Worm (Caenorhabditis elegans) whole organism, young adult: ENCODE measurements around the gene Y17G9A.2.

Experiments used
- B0019.2 ChIP-seq: fragments of 200-800 bp; sonication (Bioruptor generic); conservative IDR thresholded peaks from 2 replicates; pipeline ENCODE4 v1.3.6; 2022; ENCODE audit warnings: missing genetic modification reagents, missing genetic modification characterization, missing compliant biosample characterization
- B0261.1 ChIP-seq: sonication (generic microtip); optimal IDR thresholded peaks from 2 replicates; lab custom pipeline; 2016; ENCODE audit warnings: mild to moderate bottlenecking, missing genetic modification characterization, moderate library complexity, missing compliant biosample characterization
- C17E4.6 ChIP-seq: fragments of 200-800 bp; sonication (Bioruptor generic); IDR thresholded peaks from 2 replicates; pipeline ENCODE4 v1.3.6; 2022; ENCODE audit warnings: missing genetic modification reagents, missing genetic modification characterization, missing compliant biosample characterization
- D2030.7 ChIP-seq: fragments of 200-800 bp; sonication (Bioruptor generic); IDR thresholded peaks from 2 replicates; pipeline ENCODE4 v1.3.6; 2022; ENCODE audit warnings: missing genetic modification reagents, missing genetic modification characterization, missing compliant biosample characterization
- F23B12.7 ChIP-seq: sonication (generic microtip); optimal IDR thresholded peaks from 2 replicates; lab custom pipeline; 2017; ENCODE audit warnings: missing genetic modification characterization, mild to moderate bottlenecking, missing compliant biosample characterization, antibody characterized with exemption, moderate library complexity; ENCODE audit not compliant: insufficient read depth
- F33H1.4 ChIP-seq: fragments of 200-800 bp; sonication (Bioruptor generic); IDR thresholded peaks from 2 replicates; pipeline ENCODE4 v1.3.6; 2022; ENCODE audit warnings: missing genetic modification reagents, missing genetic modification characterization, missing compliant biosample characterization
- F49E8.2 ChIP-seq: sonication (generic microtip); optimal IDR thresholded peaks from 3 replicates; lab custom pipeline; 2017; ENCODE audit warnings: missing genetic modification characterization, mild to moderate bottlenecking, missing compliant biosample characterization, antibody characterized with exemption, moderate library complexity; ENCODE audit not compliant: insufficient read depth
- F55B11.4 ChIP-seq: sonication (generic microtip); optimal IDR thresholded peaks from 2 replicates; lab custom pipeline; 2016; ENCODE audit warnings: missing compliant biosample characterization, missing genetic modification characterization, borderline replicate concordance; ENCODE audit not compliant: insufficient read depth
- F57A8.1 ChIP-seq: fragments of 200-800 bp; sonication (Bioruptor generic); optimal IDR thresholded peaks from 2 replicates; lab custom pipeline; 2018; ENCODE audit warnings: mild to moderate bottlenecking, missing genetic modification characterization, moderate library complexity, missing compliant biosample characterization
- K11D2.4 ChIP-seq: fragments of 200-800 bp; sonication (Bioruptor generic); IDR thresholded peaks from 2 replicates; pipeline ENCODE4 v1.3.6; 2022; ENCODE audit warnings: missing genetic modification reagents, missing genetic modification characterization, missing compliant biosample characterization
- T26A5.8 ChIP-seq: sonication (generic microtip); optimal IDR thresholded peaks from 2 replicates; lab custom pipeline; 2016; ENCODE audit warnings: missing genetic modification characterization, missing compliant biosample characterization
- Y53F4B.3 ChIP-seq: fragments of 200-800 bp; sonication (Bioruptor generic); IDR thresholded peaks from 2 replicates; pipeline ENCODE4 v1.3.6; 2022; ENCODE audit warnings: missing genetic modification reagents, missing genetic modification characterization, missing compliant biosample characterization
- Y53G8AR.9 ChIP-seq: fragments of 200-800 bp; sonication (Bioruptor generic); conservative IDR thresholded peaks from 2 replicates; pipeline ENCODE4 v1.3.6; 2022; ENCODE audit warnings: missing genetic modification reagents, missing genetic modification characterization, missing compliant biosample characterization
- Y56A3A.18 ChIP-seq: fragments of 200-800 bp; sonication (Bioruptor generic); IDR thresholded peaks from 2 replicates; pipeline ENCODE4 v1.3.6; 2022; ENCODE audit warnings: missing genetic modification reagents, missing genetic modification characterization, missing compliant biosample characterization
- Y67H2A.10 ChIP-seq: fragments of 200-800 bp; sonication (Bioruptor generic); conservative IDR thresholded peaks from 2 replicates; pipeline ENCODE4 v1.3.6; 2022; ENCODE audit warnings: missing genetic modification reagents, missing genetic modification characterization, missing compliant biosample characterization
- ama-1 ChIP-seq, 3 experiments: fragments of 150-350 bp in 1 of 3; sonication (generic microtip) in 2 of 3; optimal IDR thresholded peaks; 2 replicates each; lab custom pipeline; 2014 to 2018; ENCODE audit warnings: missing biosample characterization in 2 of 3, missing genetic modification characterization in 2 of 3, missing genetic modification reagents in 2 of 3
- atf-7 ChIP-seq: sonication (generic microtip); optimal IDR thresholded peaks from 2 replicates; lab custom pipeline; 2017; ENCODE audit warnings: mild to moderate bottlenecking, missing genetic modification characterization, missing compliant biosample characterization
- athp-1 ChIP-seq: sonication (generic microtip); optimal IDR thresholded peaks from 2 replicates; lab custom pipeline; 2017; ENCODE audit warnings: mild to moderate bottlenecking, missing genetic modification characterization, missing compliant biosample characterization
- attf-6 ChIP-seq: fragments of 200-800 bp; sonication (Bioruptor generic); IDR thresholded peaks from 2 replicates; pipeline ENCODE4 v1.3.6; 2022; ENCODE audit warnings: missing genetic modification reagents, missing genetic modification characterization, missing compliant biosample characterization
- ceh-100 ChIP-seq: fragments of 200-800 bp; sonication (Bioruptor generic); IDR thresholded peaks from 2 replicates; pipeline ENCODE4 v1.3.6; 2022; ENCODE audit warnings: missing genetic modification reagents, missing genetic modification characterization, missing compliant biosample characterization
- ceh-27 ChIP-seq: fragments of 200-800 bp; sonication (Bioruptor generic); optimal IDR thresholded peaks from 2 replicates; lab custom pipeline; 2018; ENCODE audit warnings: mild to moderate bottlenecking, missing genetic modification characterization, moderate library complexity, missing compliant biosample characterization
- ceh-40 ChIP-seq: fragments of 200-800 bp; sonication (Bioruptor generic); IDR thresholded peaks from 2 replicates; pipeline ENCODE4 v1.3.6; 2022; ENCODE audit warnings: missing genetic modification characterization, missing compliant biosample characterization
- ceh-91 ChIP-seq: fragments of 200-800 bp; sonication (Bioruptor generic); IDR thresholded peaks from 2 replicates; pipeline ENCODE4 v1.3.6; 2022; ENCODE audit warnings: missing genetic modification reagents, missing genetic modification characterization, missing compliant biosample characterization
- chd-7 ChIP-seq: sonication (generic microtip); optimal IDR thresholded peaks from 2 replicates; lab custom pipeline; 2016; ENCODE audit warnings: mild to moderate bottlenecking, missing genetic modification characterization, moderate library complexity, missing compliant biosample characterization
- dpl-1 ChIP-seq: fragments of 150-350 bp; optimal IDR thresholded peaks from 2 replicates; lab custom pipeline; 2014; ENCODE audit warnings: missing biosample characterization, missing genetic modification reagents, missing genetic modification characterization
- efl-1 ChIP-seq: fragments of 150-350 bp; optimal IDR thresholded peaks from 2 replicates; lab custom pipeline; 2014; ENCODE audit warnings: missing biosample characterization, missing genetic modification reagents, missing genetic modification characterization
- egl-44 ChIP-seq: fragments of 200-800 bp; sonication (Bioruptor generic); IDR thresholded peaks from 2 replicates; pipeline ENCODE4 v1.3.6; 2022; ENCODE audit warnings: missing genetic modification reagents, missing genetic modification characterization, missing compliant biosample characterization
- ekl-4 ChIP-seq: fragments of 200-800 bp; sonication (Bioruptor generic); IDR thresholded peaks from 2 replicates; pipeline ENCODE4 v1.3.6; 2022; ENCODE audit warnings: missing genetic modification reagents, missing genetic modification characterization, missing compliant biosample characterization
- ets-4 ChIP-seq: fragments of 200-800 bp; sonication (Bioruptor generic); optimal IDR thresholded peaks from 2 replicates; lab custom pipeline; 2018; ENCODE audit warnings: mild to moderate bottlenecking, missing genetic modification characterization, missing compliant biosample characterization
- hlh-26 ChIP-seq: fragments of 200-800 bp; sonication (Bioruptor generic); conservative IDR thresholded peaks from 2 replicates; pipeline ENCODE4 v1.3.6; 2022; ENCODE audit warnings: missing genetic modification reagents, missing genetic modification characterization, missing compliant biosample characterization
- hmg-1.2 ChIP-seq: fragments of 200-800 bp; sonication (Bioruptor generic); IDR thresholded peaks from 2 replicates; pipeline ENCODE4 v1.3.6; 2022; ENCODE audit warnings: missing genetic modification reagents, missing genetic modification characterization, missing compliant biosample characterization
- let-526 ChIP-seq: fragments of 200-800 bp; sonication (Bioruptor generic); IDR thresholded peaks from 2 replicates; pipeline ENCODE4 v1.3.6; 2022; ENCODE audit warnings: missing genetic modification reagents, missing genetic modification characterization, missing compliant biosample characterization
- lin-26 ChIP-seq: fragments of 200-800 bp; sonication (Bioruptor generic); IDR thresholded peaks from 2 replicates; pipeline ENCODE4 v1.3.6; 2022; ENCODE audit warnings: missing genetic modification reagents, missing genetic modification characterization, missing compliant biosample characterization
- lin-54 ChIP-seq: fragments of 200-800 bp; sonication (Bioruptor generic); optimal IDR thresholded peaks from 2 replicates; lab custom pipeline; 2018; ENCODE audit warnings: mild to moderate bottlenecking, missing genetic modification characterization, missing compliant biosample characterization
- madf-10 ChIP-seq: sonication (generic microtip); optimal IDR thresholded peaks from 2 replicates; lab custom pipeline; 2016; ENCODE audit warnings: mild to moderate bottlenecking, missing genetic modification characterization, missing compliant biosample characterization
- nfya-1 ChIP-seq: sonication (generic microtip); optimal IDR thresholded peaks from 2 replicates; lab custom pipeline; 2017; ENCODE audit warnings: antibody characterized with exemption, missing compliant biosample characterization, missing genetic modification characterization, borderline replicate concordance; ENCODE audit not compliant: insufficient read depth
- rec-8 ChIP-seq, 2 experiments: sonication (generic microtip); optimal IDR thresholded peaks; 2 replicates each; lab custom pipeline; 2016; ENCODE audit warnings: mild to moderate bottlenecking in 2 of 2, missing genetic modification characterization in 2 of 2, missing genetic modification reagents in 2 of 2, missing genotype in 2 of 2, missing biosample characterization in 1 of 2, missing compliant biosample characterization in 1 of 2, moderate library complexity in 1 of 2
- repo-1 ChIP-seq: sonication (generic microtip); optimal IDR thresholded peaks from 2 replicates; lab custom pipeline; 2017; ENCODE audit warnings: mild to moderate bottlenecking, missing genetic modification characterization, missing compliant biosample characterization
- snpc-1.1 ChIP-seq: sonication (generic microtip); optimal IDR thresholded peaks from 2 replicates; lab custom pipeline; 2017; ENCODE audit warnings: missing genetic modification characterization, mild to moderate bottlenecking, missing compliant biosample characterization, antibody characterized with exemption, moderate library complexity, missing genotype, missing genetic modification reagents; ENCODE audit not compliant: insufficient read depth
- snpc-3.4 ChIP-seq: sonication (generic microtip); optimal IDR thresholded peaks from 2 replicates; lab custom pipeline; 2017; ENCODE audit warnings: missing genetic modification characterization, mild to moderate bottlenecking, missing compliant biosample characterization, antibody characterized with exemption, moderate library complexity, missing genotype, missing genetic modification reagents
- snpc-4 ChIP-seq, 5 experiments: fragments of 150-350 bp in 1 of 5; sonication (generic microtip) in 4 of 5; optimal IDR thresholded peaks; 2 replicates each; lab custom pipeline; 2014 to 2018; ENCODE audit warnings: missing genetic modification characterization in 5 of 5, missing biosample characterization in 3 of 5, antibody characterized with exemption in 2 of 5, mild to moderate bottlenecking in 2 of 5, missing compliant biosample characterization in 2 of 5, missing genotype in 2 of 5, moderate library complexity in 2 of 5, missing genetic modification reagents in 1 of 5
- sptf-2 ChIP-seq: fragments of 200-800 bp; sonication (Bioruptor generic); optimal IDR thresholded peaks from 2 replicates; lab custom pipeline; 2018; ENCODE audit warnings: mild to moderate bottlenecking, missing genetic modification characterization, missing compliant biosample characterization
- tbp1 ChIP-seq: fragments of 200-800 bp; sonication (Bioruptor generic); optimal IDR thresholded peaks from 2 replicates; lab custom pipeline; 2018; ENCODE audit warnings: mild to moderate bottlenecking, missing genetic modification characterization, missing compliant biosample characterization
- tbx-9 ChIP-seq: sonication (generic microtip); optimal IDR thresholded peaks from 2 replicates; lab custom pipeline; 2016; ENCODE audit warnings: borderline replicate concordance, missing genetic modification characterization, inconsistent platforms, missing compliant biosample characterization
- tlf-1 ChIP-seq: fragments of 200-800 bp; sonication (Bioruptor generic); optimal IDR thresholded peaks from 2 replicates; lab custom pipeline; 2018; ENCODE audit warnings: mild to moderate bottlenecking, missing genetic modification characterization, missing compliant biosample characterization
- xnd-1 ChIP-seq: sonication (generic microtip); optimal IDR thresholded peaks from 2 replicates; lab custom pipeline; 2016; ENCODE audit warnings: missing genotype, missing genetic modification reagents, missing genetic modification characterization, missing compliant biosample characterization

The Y17G9A.2 gene

ce11 chrIV:4880634-4881033 lies 24.5 kb upstream of the Y17G9A.2 start (continued):
- peak; percentile 73 for TF ChIP-seq lin-54 (GFP tag; lab: Kevin White, UChicago)
- TF ChIP-seq Y53G8AR.9, result peak; percentile 78
- no peak for TF ChIP-seq ceh-40 (GFP tag; lab: Robert Waterston, UW)
- no peak for TF ChIP-seq sptf-2 (GFP tag; lab: Kevin White, UChicago)
- TF ChIP-seq ceh-91, result 0 out of 2 replicates have a peak, but pooled peaks have one; percentile 16
- TF ChIP-seq F49E8.2, result peak; percentile 95
- peak; percentile 42; the same call in 1 of the 2 replicates for TF ChIP-seq C17E4.6 (GFP tag; lab: Robert Waterston, UW)
- peak; percentile 55 for TF ChIP-seq ceh-100 (GFP tag; lab: Robert Waterston, UW)
- TF ChIP-seq snpc-3.4 (tag; lab: Kevin White, UChicago), result peak; percentile 97
- peak in 1 of 2 experiments; percentile 25 for TF ChIP-seq rec-8 (tag; optimal IDR thresholded peaks at IDR 0.05; lab: Kevin White, UChicago)
- 0 out of 2 replicates have a peak, but pooled peaks have one; percentile 12 for TF ChIP-seq egl-44 (GFP tag; lab: Robert Waterston, UW)
- TF ChIP-seq lin-26 (GFP tag; lab: Robert Waterston, UW), result peak; percentile 40; the same call in 1 of the 2 replicates
- no peak for TF ChIP-seq chd-7 (tag; lab: Kevin White, UChicago)
- peak; percentile 81 for TF ChIP-seq tbp1 (GFP tag; lab: Kevin White, UChicago)
- peak; percentile 87 for TF ChIP-seq ekl-4
- TF ChIP-seq ama-1 (optimal IDR thresholded peaks at IDR 0.05; lab: Kevin White, UChicago), result peak; percentile 48
- TF ChIP-seq ama-1 (GFP tag; optimal IDR thresholded peaks at IDR 0.05; lab: Kevin White, UChicago), result no peak
- no peak for TF ChIP-seq dpl-1 (GFP tag; lab: Kevin White, UChicago)
- no peak for TF ChIP-seq let-526 (GFP tag; lab: Robert Waterston, UW)
- TF ChIP-seq K11D2.4 (GFP tag; lab: Robert Waterston, UW), result no peak
- TF ChIP-seq snpc-1.1, result peak; percentile 98
- no peak for TF ChIP-seq athp-1
- TF ChIP-seq madf-10, result no peak
- no peak for TF ChIP-seq ets-4 (GFP tag; lab: Kevin White, UChicago)
- peak; percentile 16 for TF ChIP-seq tlf-1
- no peak for TF ChIP-seq F57A8.1 (GFP tag; lab: Kevin White, UChicago)
- TF ChIP-seq hlh-26 (GFP tag; lab: Robert Waterston, UW), result no peak
- TF ChIP-seq xnd-1, result peak; percentile 14
- peak; percentile 73 for TF ChIP-seq F23B12.7 (tag; lab: Kevin White, UChicago)
- no peak for TF ChIP-seq ceh-27 (GFP tag; lab: Kevin White, UChicago)
- TF ChIP-seq snpc-4 (GFP tag; optimal IDR thresholded peaks at IDR 0.05; lab: Kevin White, UChicago), result peak; percentile 99
- peak; percentile 98 to 99 (median 98) for TF ChIP-seq snpc-4 (tag; optimal IDR thresholded peaks at IDR 0.05; lab: Kevin White, UChicago)
- peak; percentile 95 for TF ChIP-seq hmg-1.2 (GFP tag; lab: Robert Waterston, UW)
- peak; percentile 24 for TF ChIP-seq B0261.1
- peak; percentile 45 for TF ChIP-seq T26A5.8
- TF ChIP-seq Y53F4B.3 (GFP tag; lab: Robert Waterston, UW), result no peak
- no peak for TF ChIP-seq repo-1
- no peak for TF ChIP-seq Y67H2A.10 (GFP tag; lab: Robert Waterston, UW)
- peak; percentile 98 for TF ChIP-seq D2030.7
- no peak for TF ChIP-seq nfya-1 (tag; lab: Kevin White, UChicago)
- TF ChIP-seq attf-6 (GFP tag; lab: Robert Waterston, UW), result peak; percentile 96
- no peak for TF ChIP-seq F55B11.4 (tag; lab: Kevin White, UChicago)
- peak; percentile 65 for TF ChIP-seq F33H1.4
- no peak for TF ChIP-seq B0019.2
- TF ChIP-seq Y56A3A.18 (GFP tag; lab: Robert Waterston, UW), result peak; percentile 79; the same call in 1 of the 2 replicates
- TF ChIP-seq atf-7 (tag; lab: Kevin White, UChicago), result no peak
- TF ChIP-seq tbx-9 (tag; lab: Kevin White, UChicago), result no peak
- TF ChIP-seq efl-1 (GFP tag; lab: Kevin White, UChicago), result no peak
